Worm (Caenorhabditis elegans) whole organism, young adult: ENCODE measurements around the gene algn-1.

Source experiments
- B0019.2 ChIP-seq: fragments of 200-800 bp; sonication (Bioruptor generic); conservative IDR thresholded peaks from 2 replicates; pipeline ENCODE4 v1.3.6; 2022; ENCODE audit warnings: missing genetic modification reagents, missing genetic modification characterization, missing compliant biosample characterization
- B0261.1 ChIP-seq: sonication (generic microtip); optimal IDR thresholded peaks from 2 replicates; lab custom pipeline; 2016; ENCODE audit warnings: mild to moderate bottlenecking, missing genetic modification characterization, moderate library complexity, missing compliant biosample characterization
- B0336.3 ChIP-seq: fragments of 200-800 bp; sonication (Bioruptor generic); IDR thresholded peaks from 2 replicates; pipeline ENCODE4 v1.3.6; 2022; ENCODE audit warnings: missing genetic modification characterization, missing compliant biosample characterization
- C17E4.6 ChIP-seq: fragments of 200-800 bp; sonication (Bioruptor generic); IDR thresholded peaks from 2 replicates; pipeline ENCODE4 v1.3.6; 2022; ENCODE audit warnings: missing genetic modification reagents, missing genetic modification characterization, missing compliant biosample characterization
- F22D6.2 ChIP-seq: sonication (generic microtip); optimal IDR thresholded peaks from 2 replicates; lab custom pipeline; 2016; ENCODE audit warnings: mild to moderate bottlenecking, missing genetic modification characterization, missing compliant biosample characterization
- F52B5.7 ChIP-seq: sonication (generic microtip); optimal IDR thresholded peaks from 2 replicates; lab custom pipeline; 2016; ENCODE audit warnings: mild to moderate bottlenecking, missing genetic modification characterization, missing compliant biosample characterization
- K11D2.4 ChIP-seq: fragments of 200-800 bp; sonication (Bioruptor generic); IDR thresholded peaks from 2 replicates; pipeline ENCODE4 v1.3.6; 2022; ENCODE audit warnings: missing genetic modification reagents, missing genetic modification characterization, missing compliant biosample characterization
- K12H6.12 ChIP-seq: fragments of 200-800 bp; sonication (Bioruptor generic); optimal IDR thresholded peaks from 2 replicates; lab custom pipeline; 2018; ENCODE audit warnings: mild to moderate bottlenecking, missing genetic modification characterization, missing compliant biosample characterization
- T07F8.4 ChIP-seq: sonication (generic microtip); optimal IDR thresholded peaks from 2 replicates; lab custom pipeline; 2016; ENCODE audit warnings: mild to moderate bottlenecking, missing genetic modification characterization, moderate library complexity, missing compliant biosample characterization
- T26A5.8 ChIP-seq: sonication (generic microtip); optimal IDR thresholded peaks from 2 replicates; lab custom pipeline; 2016; ENCODE audit warnings: missing genetic modification characterization, missing compliant biosample characterization
- Y53F4B.3 ChIP-seq: fragments of 200-800 bp; sonication (Bioruptor generic); IDR thresholded peaks from 2 replicates; pipeline ENCODE4 v1.3.6; 2022; ENCODE audit warnings: missing genetic modification reagents, missing genetic modification characterization, missing compliant biosample characterization
- akir-1 ChIP-seq: fragments of 200-800 bp; sonication (Bioruptor generic); optimal IDR thresholded peaks from 2 replicates; lab custom pipeline; 2018; ENCODE audit warnings: mild to moderate bottlenecking, missing genetic modification characterization, moderate library complexity, missing compliant biosample characterization
- aptf-3 ChIP-seq: fragments of 200-800 bp; sonication (Bioruptor generic); IDR thresholded peaks from 2 replicates; pipeline ENCODE4 v1.3.6; 2022; ENCODE audit warnings: missing genetic modification characterization, missing compliant biosample characterization
- athp-1 ChIP-seq: sonication (generic microtip); optimal IDR thresholded peaks from 2 replicates; lab custom pipeline; 2017; ENCODE audit warnings: mild to moderate bottlenecking, missing genetic modification characterization, missing compliant biosample characterization
- attf-5 ChIP-seq: fragments of 200-800 bp; sonication (Bioruptor generic); optimal IDR thresholded peaks from 2 replicates; lab custom pipeline; 2018; ENCODE audit warnings: mild to moderate bottlenecking, missing genetic modification characterization, missing compliant biosample characterization
- bed-2 ChIP-seq: fragments of 200-800 bp; sonication (Bioruptor generic); IDR thresholded peaks from 2 replicates; pipeline ENCODE4 v1.3.6; 2022; ENCODE audit warnings: missing genetic modification reagents, missing genetic modification characterization, missing compliant biosample characterization
- ccch-3 ChIP-seq: fragments of 200-800 bp; sonication (Bioruptor generic); optimal IDR thresholded peaks from 2 replicates; lab custom pipeline; 2018; ENCODE audit warnings: mild to moderate bottlenecking, missing genetic modification characterization, missing compliant biosample characterization
- cebp-1 ChIP-seq, 2 experiments: fragments of 200-800 bp in 1 of 2; sonication (Bioruptor generic) in 1 of 2; sonication (generic microtip) in 1 of 2; IDR thresholded peaks in 1 of 2; optimal IDR thresholded peaks in 1 of 2; 2 replicates each; pipeline versions ENCODE4 v1.3.6 to Lab custom; 2017 to 2022; ENCODE audit warnings: missing compliant biosample characterization in 2 of 2, missing genetic modification characterization in 2 of 2, mild to moderate bottlenecking in 1 of 2, missing genetic modification reagents in 1 of 2, moderate library complexity in 1 of 2
- cebp-2 ChIP-seq: fragments of 200-800 bp; sonication (Bioruptor generic); IDR thresholded peaks from 2 replicates; pipeline ENCODE4 v1.3.6; 2022; ENCODE audit warnings: missing genetic modification characterization, missing compliant biosample characterization
- die-1 ChIP-seq: sonication (generic microtip); optimal IDR thresholded peaks from 2 replicates; lab custom pipeline; 2016; ENCODE audit warnings: missing genotype, mild to moderate bottlenecking, missing genetic modification characterization, missing compliant biosample characterization
- dox-1 ChIP-seq: fragments of 200-800 bp; sonication (Bioruptor generic); IDR thresholded peaks from 2 replicates; pipeline ENCODE4 v1.3.6; 2022; ENCODE audit warnings: missing genetic modification reagents, missing genetic modification characterization, missing compliant biosample characterization
- efl-1 ChIP-seq: fragments of 150-350 bp; optimal IDR thresholded peaks from 2 replicates; lab custom pipeline; 2014; ENCODE audit warnings: missing biosample characterization, missing genetic modification reagents, missing genetic modification characterization
- ets-4 ChIP-seq: fragments of 200-800 bp; sonication (Bioruptor generic); optimal IDR thresholded peaks from 2 replicates; lab custom pipeline; 2018; ENCODE audit warnings: mild to moderate bottlenecking, missing genetic modification characterization, missing compliant biosample characterization
- fkh-3 ChIP-seq: sonication (generic microtip); optimal IDR thresholded peaks from 2 replicates; lab custom pipeline; 2016; ENCODE audit warnings: mild to moderate bottlenecking, missing genetic modification characterization, missing compliant biosample characterization
- hlh-26 ChIP-seq: fragments of 200-800 bp; sonication (Bioruptor generic); conservative IDR thresholded peaks from 2 replicates; pipeline ENCODE4 v1.3.6; 2022; ENCODE audit warnings: missing genetic modification reagents, missing genetic modification characterization, missing compliant biosample characterization
- hmg-1.2 ChIP-seq: fragments of 200-800 bp; sonication (Bioruptor generic); IDR thresholded peaks from 2 replicates; pipeline ENCODE4 v1.3.6; 2022; ENCODE audit warnings: missing genetic modification reagents, missing genetic modification characterization, missing compliant biosample characterization
- hmg-20 ChIP-seq: fragments of 200-800 bp; sonication (Bioruptor generic); IDR thresholded peaks from 2 replicates; pipeline ENCODE4 v1.3.6; 2022; ENCODE audit warnings: missing genetic modification reagents, missing genetic modification characterization, missing compliant biosample characterization
- hrde-1 ChIP-seq: sonication (generic microtip); optimal IDR thresholded peaks from 2 replicates; lab custom pipeline; 2016; ENCODE audit warnings: missing genetic modification characterization, mild to moderate bottlenecking, missing compliant biosample characterization, moderate library complexity, missing genotype, missing genetic modification reagents, borderline replicate concordance
- let-607 ChIP-seq, 2 experiments: fragments of 200-800 bp in 1 of 2; sonication (Bioruptor generic) in 1 of 2; sonication (generic microtip) in 1 of 2; optimal IDR thresholded peaks; 2 replicates each; lab custom pipeline; 2016 to 2018; ENCODE audit warnings: mild to moderate bottlenecking in 2 of 2, missing compliant biosample characterization in 2 of 2, missing genetic modification characterization in 2 of 2, moderate library complexity in 2 of 2, missing genotype in 1 of 2
- lin-35 ChIP-seq, 3 experiments: fragments of 150-350 bp in 2 of 3; sonication (generic microtip) in 1 of 3; optimal IDR thresholded peaks; 2 replicates each; lab custom pipeline; 2014 to 2018; ENCODE audit warnings: missing biosample characterization in 3 of 3, missing genetic modification characterization in 3 of 3, missing genetic modification reagents in 3 of 3
- lin-40 ChIP-seq: sonication (generic microtip); optimal IDR thresholded peaks from 2 replicates; lab custom pipeline; 2016; ENCODE audit warnings: missing genetic modification characterization, mild to moderate bottlenecking, missing compliant biosample characterization, missing genotype, missing genetic modification reagents
- lir-1 ChIP-seq: fragments of 200-800 bp; sonication (Bioruptor generic); conservative IDR thresholded peaks from 2 replicates; pipeline ENCODE4 v1.3.6; 2022; ENCODE audit warnings: missing genetic modification reagents, missing genetic modification characterization, missing compliant biosample characterization
- madf-10 ChIP-seq: sonication (generic microtip); optimal IDR thresholded peaks from 2 replicates; lab custom pipeline; 2016; ENCODE audit warnings: mild to moderate bottlenecking, missing genetic modification characterization, missing compliant biosample characterization
- mes-4 ChIP-seq: sonication (generic microtip); optimal IDR thresholded peaks from 2 replicates; lab custom pipeline; 2016; ENCODE audit warnings: missing genotype, missing genetic modification characterization, missing compliant biosample characterization
- nfya-1 ChIP-seq: sonication (generic microtip); optimal IDR thresholded peaks from 2 replicates; lab custom pipeline; 2017; ENCODE audit warnings: antibody characterized with exemption, missing compliant biosample characterization, missing genetic modification characterization, borderline replicate concordance; ENCODE audit not compliant: insufficient read depth
- nhr-80 ChIP-seq: sonication (generic microtip); optimal IDR thresholded peaks from 2 replicates; lab custom pipeline; 2016; ENCODE audit warnings: missing genetic modification characterization, missing compliant biosample characterization
- pbrm-1 ChIP-seq: fragments of 200-800 bp; sonication (Bioruptor generic); IDR thresholded peaks from 2 replicates; pipeline ENCODE4 v1.3.6; 2022; ENCODE audit warnings: missing genetic modification reagents, missing genetic modification characterization, missing compliant biosample characterization
- tbp1 ChIP-seq: fragments of 200-800 bp; sonication (Bioruptor generic); optimal IDR thresholded peaks from 2 replicates; lab custom pipeline; 2018; ENCODE audit warnings: mild to moderate bottlenecking, missing genetic modification characterization, missing compliant biosample characterization
- tlf-1 ChIP-seq: fragments of 200-800 bp; sonication (Bioruptor generic); optimal IDR thresholded peaks from 2 replicates; lab custom pipeline; 2018; ENCODE audit warnings: mild to moderate bottlenecking, missing genetic modification characterization, missing compliant biosample characterization
- zim-3 ChIP-seq: sonication (generic microtip); optimal IDR thresholded peaks from 2 replicates; lab custom pipeline; 2017; ENCODE audit warnings: mild to moderate bottlenecking, missing genetic modification characterization, moderate library complexity, missing compliant biosample characterization
- ztf-18 ChIP-seq: sonication (generic microtip); optimal IDR thresholded peaks from 2 replicates; lab custom pipeline; 2016; ENCODE audit warnings: missing genotype, mild to moderate bottlenecking, missing genetic modification characterization, missing compliant biosample characterization
- ztf-25 ChIP-seq: fragments of 200-800 bp; sonication (Bioruptor generic); IDR thresholded peaks from 2 replicates; pipeline ENCODE4 v1.3.6; 2022; ENCODE audit warnings: missing genetic modification reagents, missing genetic modification characterization, missing compliant biosample characterization
- ztf-26 ChIP-seq: sonication (generic microtip); optimal IDR thresholded peaks from 2 replicates; lab custom pipeline; 2017; ENCODE audit warnings: missing genetic modification characterization, missing compliant biosample characterization
- ztf-3 ChIP-seq: fragments of 200-800 bp; sonication (Bioruptor generic); optimal IDR thresholded peaks from 2 replicates; lab custom pipeline; 2018; ENCODE audit warnings: mild to moderate bottlenecking, missing genetic modification characterization, missing compliant biosample characterization

Gene algn-1

DNA sequence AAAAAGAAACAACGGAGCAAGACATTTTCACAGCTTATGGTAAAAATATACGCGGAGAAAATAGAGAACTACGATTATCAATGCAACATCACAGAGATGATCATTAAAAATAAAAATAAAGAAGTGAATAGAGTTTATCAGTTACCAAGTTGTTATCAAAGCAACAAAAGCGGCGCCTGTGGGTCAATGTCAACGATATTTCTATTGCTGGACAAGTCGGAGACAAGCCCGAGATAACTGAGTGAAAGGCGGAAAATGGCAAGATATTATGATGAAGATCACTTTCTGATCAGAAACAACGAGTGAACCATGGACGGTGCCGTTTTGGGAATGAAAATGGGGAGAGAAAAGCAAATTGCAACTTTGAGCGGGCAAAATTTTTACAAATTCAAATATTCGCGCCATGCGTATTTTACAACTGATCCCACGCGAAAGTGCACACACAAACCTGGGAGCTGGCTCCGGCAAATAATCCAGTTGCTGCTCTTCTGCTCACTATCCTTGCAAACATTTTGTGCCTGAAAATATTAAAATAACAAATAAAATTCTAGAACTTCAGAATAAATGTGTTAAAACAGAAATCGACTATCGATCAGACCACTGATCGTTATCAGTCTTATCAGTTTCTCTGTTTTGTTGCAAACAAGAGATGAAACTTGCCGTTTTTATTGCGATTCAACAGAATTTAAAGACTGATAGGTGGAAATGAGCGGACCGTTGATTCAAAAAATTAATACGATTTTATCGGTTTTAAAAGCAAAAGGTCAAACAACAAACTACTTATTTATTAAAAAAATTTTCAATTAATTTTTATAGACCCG is 17.4 kb upstream of the algn-1 start, which contains the start of gene mel-32 (continued):
- no peak for TF ChIP-seq athp-1 (tag; lab: Kevin White, UChicago)
- TF ChIP-seq aptf-3 (GFP tag; lab: Robert Waterston, UW): no peak
- TF ChIP-seq zim-3 (tag; lab: Kevin White, UChicago): peak; percentile 55
- TF ChIP-seq ccch-3 (GFP tag; lab: Kevin White, UChicago): no peak
- peak; percentile 80 for TF ChIP-seq tlf-1
- TF ChIP-seq B0261.1 (tag; lab: Kevin White, UChicago): no peak
- no peak for TF ChIP-seq K11D2.4 (GFP tag; lab: Robert Waterston, UW)
- no peak for TF ChIP-seq cebp-1 (GFP tag; IDR thresholded peaks at IDR 0.05; lab: Robert Waterston, UW)
- TF ChIP-seq cebp-1 (tag; optimal IDR thresholded peaks at IDR 0.05; lab: Kevin White, UChicago): no peak
- no peak for TF ChIP-seq hlh-26 (GFP tag; lab: Robert Waterston, UW)
- peak; percentile 97 for TF ChIP-seq efl-1 (GFP tag; lab: Kevin White, UChicago)
- no peak for TF ChIP-seq nfya-1 (tag; lab: Kevin White, UChicago)
- TF ChIP-seq Y53F4B.3 (GFP tag; lab: Robert Waterston, UW): no peak
- no peak for TF ChIP-seq ztf-25 (GFP tag; lab: Robert Waterston, UW)
- peak; percentile 75 for TF ChIP-seq B0019.2 (GFP tag; lab: Robert Waterston, UW)
- peak; percentile 65 for TF ChIP-seq pbrm-1 (GFP tag; lab: Robert Waterston, UW)
- no peak for TF ChIP-seq F22D6.2
- peak; percentile 17 for TF ChIP-seq nhr-80 (tag; lab: Kevin White, UChicago)
- TF ChIP-seq akir-1 (GFP tag; lab: Kevin White, UChicago): no peak
- no peak for TF ChIP-seq cebp-2
- TF ChIP-seq mes-4: no peak
- peak; percentile 12 for TF ChIP-seq hrde-1 (tag; lab: Kevin White, UChicago)
- TF ChIP-seq ztf-3: no peak
- TF ChIP-seq let-607 (tag; optimal IDR thresholded peaks at IDR 0.05; lab: Kevin White, UChicago): peak in 1 of 2 experiments; percentile 21
- no peak for TF ChIP-seq ztf-18 (tag; lab: Kevin White, UChicago)
- no peak for TF ChIP-seq fkh-3
- TF ChIP-seq hmg-20 (GFP tag; lab: Robert Waterston, UW): no peak
- no peak for TF ChIP-seq madf-10 (tag; lab: Kevin White, UChicago)
- TF ChIP-seq hmg-1.2 (GFP tag; lab: Robert Waterston, UW): peak; percentile 50; the same call in 1 of the 2 replicates
- peak; percentile 82 for TF ChIP-seq lir-1 (GFP tag; lab: Robert Waterston, UW)
- no peak for TF ChIP-seq die-1 (tag; lab: Kevin White, UChicago)
- no peak for TF ChIP-seq K12H6.12
- TF ChIP-seq ztf-26 (tag; lab: Kevin White, UChicago): no peak
- no peak for TF ChIP-seq F52B5.7 (tag; lab: Kevin White, UChicago)

DNA sequence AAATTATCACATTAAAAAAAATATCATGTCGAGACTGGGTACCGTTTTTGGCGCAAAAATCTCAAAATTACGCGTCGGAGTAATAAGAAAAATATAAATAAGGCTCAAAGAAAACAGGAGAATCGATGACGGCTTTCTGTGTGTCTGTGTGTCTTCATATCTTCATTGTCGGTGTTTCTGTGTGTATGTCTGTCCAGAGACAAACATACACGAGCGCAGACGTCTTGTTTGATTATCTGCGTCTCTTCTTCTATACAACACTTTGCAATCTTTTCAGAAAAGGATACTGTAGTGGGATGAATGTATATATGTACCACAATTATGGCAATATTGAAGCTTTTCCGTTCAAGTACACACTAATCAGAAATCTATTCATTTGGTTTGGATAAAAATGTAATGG is 15.6 kb upstream of the algn-1 start, which contains the start of gene C05D11.13:
TSS of gene C05D11.13 (minus strand) at position 252 of the 400 bp plus-strand sequence.
- TF ChIP-seq T26A5.8 (tag; lab: Kevin White, UChicago): no peak
- no peak for TF ChIP-seq bed-2 (GFP tag; lab: Robert Waterston, UW)
- TF ChIP-seq hrde-1 (tag; lab: Kevin White, UChicago): peak; percentile 18
- TF ChIP-seq nhr-80 (tag; lab: Kevin White, UChicago): peak; percentile 51
- TF ChIP-seq hmg-1.2 (GFP tag; lab: Robert Waterston, UW): peak; percentile 63; the same call in 1 of the 2 replicates
- peak; percentile 25 for TF ChIP-seq tbp1
- no peak for TF ChIP-seq lir-1 (GFP tag; lab: Robert Waterston, UW)
- TF ChIP-seq attf-5 (GFP tag; lab: Kevin White, UChicago): peak; percentile 68
- TF ChIP-seq ets-4 (GFP tag; lab: Kevin White, UChicago): no peak
- TF ChIP-seq cebp-1 (GFP tag; IDR thresholded peaks at IDR 0.05; lab: Robert Waterston, UW): no peak
- peak; percentile 31 for TF ChIP-seq cebp-1 (tag; optimal IDR thresholded peaks at IDR 0.05; lab: Kevin White, UChicago)
- TF ChIP-seq hlh-26 (GFP tag; lab: Robert Waterston, UW): no peak
- TF ChIP-seq dox-1: 0 out of 2 replicates have a peak, but pooled peaks have one; percentile 32
- peak; percentile 41 for TF ChIP-seq lin-40 (tag; lab: Kevin White, UChicago)
- TF ChIP-seq C17E4.6 (GFP tag; lab: Robert Waterston, UW): 0 out of 2 replicates have a peak, but pooled peaks have one; percentile 19
- TF ChIP-seq lin-35 (GFP tag; optimal IDR thresholded peaks at IDR 0.05; lab: Kevin White, UChicago): peak in 1 of 3 experiments; percentile 38
- peak; percentile 24; the same call in 1 of the 2 replicates for TF ChIP-seq B0336.3
- TF ChIP-seq T07F8.4 (tag; lab: Kevin White, UChicago): no peak
